Fruit fly (Drosophila melanogaster): Measurements from ENCODE around the gene eIF3e.
A peak's percentile ranks its signal among the peaks of the same experiment; 100 is the strongest.

The eIF3e gene

DNA sequence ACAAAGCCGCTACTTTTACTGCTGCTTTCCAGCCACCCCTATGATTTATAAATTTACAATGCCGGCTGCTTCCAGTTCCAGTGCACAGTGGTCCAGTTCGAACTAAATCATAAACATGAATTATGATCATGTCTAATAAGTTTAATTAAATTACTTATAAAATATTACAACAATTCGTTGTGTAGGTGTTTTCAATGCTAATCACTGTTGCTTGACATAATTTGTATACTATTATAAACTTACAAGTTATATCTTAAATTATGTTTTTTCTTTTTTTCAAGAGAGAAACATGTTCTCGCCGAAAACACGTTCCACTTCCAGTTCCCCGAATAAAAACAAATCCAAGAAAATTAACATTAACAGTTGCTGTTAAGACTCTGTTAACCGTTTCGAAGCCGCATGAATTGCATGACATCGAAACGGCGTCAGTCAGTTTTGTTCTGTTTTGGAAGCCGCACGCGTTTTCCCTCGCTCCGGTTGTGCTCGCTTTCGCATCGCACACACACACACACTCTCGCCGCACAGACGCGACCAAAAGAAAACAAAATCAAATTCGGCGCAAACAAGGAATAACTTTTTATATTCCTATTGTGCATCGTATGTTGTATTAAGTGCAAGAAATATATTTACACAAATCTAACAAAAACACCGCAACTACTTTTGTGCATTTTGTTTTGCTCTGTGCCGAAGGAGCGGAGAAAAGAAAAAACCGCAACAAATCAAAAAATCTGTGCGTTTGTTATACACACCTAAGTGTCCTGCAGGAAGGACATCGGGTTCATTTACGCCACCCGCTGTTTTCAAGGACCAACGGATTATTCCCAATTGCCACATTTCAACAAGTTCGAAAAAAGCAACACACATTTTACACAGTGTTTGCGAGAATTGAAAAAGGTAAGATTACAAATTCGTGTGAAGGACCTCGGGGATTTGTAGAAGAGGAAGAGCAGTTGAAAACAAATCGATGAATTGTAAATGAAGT, 20.8 kb downstream of the eIF3e start, which contains the start of gene Nrt (continued):
- TF ChIP-seq CG11398 (GFP tag; optimal IDR thresholded peaks at IDR 0.05) (no peak), CG1024 (GFP tag; IDR thresholded peaks at IDR 0.05) (no peak), CG1603 (tag; optimal IDR thresholded peaks at IDR 0.05) (peak; percentile 15), CG4820 (GFP tag; optimal IDR thresholded peaks at IDR 0.05) (peak; percentile 8), lola (GFP tag; optimal IDR thresholded peaks at IDR 0.05) (peak in 1 of 3 experiments; percentile 71), Dad (GFP tag; optimal IDR thresholded peaks at IDR 0.05) (no peak), zen2 (GFP tag; IDR thresholded peaks at IDR 0.05; ENCODE audit: partially characterized antibody) (no peak), CG15601 (tag; optimal IDR thresholded peaks at IDR 0.05) (peak; percentile 67), CG13287 (GFP tag; IDR thresholded peaks at IDR 0.05; ENCODE audit: partially characterized antibody) (peak; percentile 58), lab (GFP tag; optimal IDR thresholded peaks at IDR 0.05) (peak; percentile 80), Fer1 (GFP tag; optimal IDR thresholded peaks at IDR 0.05) (peak; percentile 82), CG9727 (GFP tag; optimal IDR thresholded peaks at IDR 0.05) (peak; percentile 66), bsh (GFP tag; optimal IDR thresholded peaks at IDR 0.05) (peak; percentile 48 to 76), pita (GFP tag; optimal IDR thresholded peaks at IDR 0.05) (no peak), scrt (GFP tag; optimal IDR thresholded peaks at IDR 0.05) (peak; percentile 45), CG17568 (GFP tag; optimal IDR thresholded peaks at IDR 0.05) (peak; percentile 77), Poxn (GFP tag; IDR thresholded peaks at IDR 0.05) (no peak), CG6683 (GFP tag; optimal IDR thresholded peaks at IDR 0.05) (peak; percentile 69), CG3838 (GFP tag; optimal IDR thresholded peaks at IDR 0.05) (no peak), Sry-β (GFP tag; optimal IDR thresholded peaks at IDR 0.05) (no peak), CG31365 (tag; optimal IDR thresholded peaks at IDR 0.05) (no peak), slou (GFP tag; optimal IDR thresholded peaks at IDR 0.05) (no peak), HLH54F (GFP tag; optimal IDR thresholded peaks at IDR 0.05) (no peak), Mrtf (GFP tag; IDR thresholded peaks at IDR 0.05) (no peak), seq (GFP tag; IDR thresholded peaks at IDR 0.05) (peak; percentile 77), Antp (GFP tag; optimal IDR thresholded peaks at IDR 0.05) (no peak), Ptx1 (GFP tag; IDR thresholded peaks at IDR 0.05) (no peak), trh (GFP tag; optimal IDR thresholded peaks at IDR 0.05) (no peak), dmrt99B (tag; optimal IDR thresholded peaks at IDR 0.05) (peak; percentile 72), Optix (GFP tag; IDR thresholded peaks at IDR 0.05) (no peak), Max (GFP tag; optimal IDR thresholded peaks at IDR 0.05) (peak; percentile 59), al (GFP tag; IDR thresholded peaks at IDR 0.05) (no peak), CG8944 (GFP tag; optimal IDR thresholded peaks at IDR 0.05) (no peak), CG3995 (GFP tag; optimal IDR thresholded peaks at IDR 0.05) (no peak), CG2116 (GFP tag; optimal IDR thresholded peaks at IDR 0.05) (peak; percentile 42), CG7839 (tag; optimal IDR thresholded peaks at IDR 0.05) (peak; percentile 63), oc (tag; optimal IDR thresholded peaks at IDR 0.05) (peak; percentile 59), Dp (GFP tag; optimal IDR thresholded peaks at IDR 0.05) (no peak), CG12744 (GFP tag; optimal IDR thresholded peaks at IDR 0.05) (no peak), CG1792 (GFP tag; optimal IDR thresholded peaks at IDR 0.05) (no peak), inv (GFP tag; IDR thresholded peaks at IDR 0.05; ENCODE audit: partially characterized antibody) (0 out of 2 replicates have a peak, but pooled peaks have one; percentile 24), lbe (GFP tag; optimal IDR thresholded peaks at IDR 0.05) (peak; percentile 24), sna (GFP tag; IDR thresholded peaks at IDR 0.05; ENCODE audit: partially characterized antibody) (peak; percentile 20; the same call in 1 of the 2 replicates), Neu2 (GFP tag; optimal IDR thresholded peaks at IDR 0.05; ENCODE audit: borderline replicate concordance) (peak; percentile 29), cad (GFP tag; optimal IDR thresholded peaks at IDR 0.05) (no peak), CG10543 (GFP tag; optimal IDR thresholded peaks at IDR 0.05) (peak; percentile 60), rib (GFP tag; IDR thresholded peaks at IDR 0.05) (0 out of 2 replicates have a peak, but pooled peaks have one; percentile 23)
